Fruit fly (Drosophila melanogaster) whole organism, embryonic: ENCODE data around the gene Mco4.
A peak's percentile ranks its signal among the peaks of the same experiment; 100 is the strongest.

Experiments used
- Awh ChIP-seq: fragments of 200-800 bp; sonication (Bioruptor generic); IDR thresholded peaks from 2 replicates; pipeline ENCODE4, ENCODE4 v1.3.6; 2022; ENCODE audit warnings: missing biosample characterization, missing genetic modification characterization
- CG1024 ChIP-seq: fragments of 200-800 bp; sonication (Bioruptor generic); IDR thresholded peaks from 2 replicates; pipeline ENCODE4 v1.3.6; 2022; ENCODE audit warnings: missing biosample characterization, missing genetic modification characterization
- CG11247 ChIP-seq: fragments of 200-800 bp; sonication (Bioruptor generic); IDR thresholded peaks from 2 replicates; pipeline ENCODE4 v1.3.6; 2022; ENCODE audit warnings: missing biosample characterization, missing genetic modification characterization
- CG11456 ChIP-seq: fragments of 200-800 bp; sonication (Bioruptor generic); IDR thresholded peaks from 3 replicates; pipeline ENCODE4 v1.3.6; 2022; ENCODE audit warnings: missing biosample characterization, missing genetic modification characterization
- CG12299 ChIP-seq: fragments of 200-800 bp; sonication (Bioruptor generic); optimal IDR thresholded peaks from 2 replicates; lab custom pipeline; 2018; ENCODE audit warnings: missing biosample characterization, mild to moderate bottlenecking, missing genetic modification characterization
- CG12744 ChIP-seq: fragments of 200-800 bp; sonication (Bioruptor generic); optimal IDR thresholded peaks from 2 replicates; lab custom pipeline; 2016; ENCODE audit warnings: missing biosample characterization, missing genetic modification characterization
- CG13123 ChIP-seq: fragments of 200-800 bp; sonication (Bioruptor generic); optimal IDR thresholded peaks from 2 replicates; lab custom pipeline; 2016; ENCODE audit warnings: missing biosample characterization, missing genetic modification characterization
- CG14050 ChIP-seq: fragments of 200-800 bp; sonication (Bioruptor generic); IDR thresholded peaks from 3 replicates; pipeline ENCODE4 v1.3.6; 2022; ENCODE audit warnings: missing biosample characterization, missing genetic modification characterization
- CG15479 ChIP-seq: fragments of 200-800 bp; sonication (Bioruptor generic); optimal IDR thresholded peaks from 3 replicates; lab custom pipeline; 2019; ENCODE audit warnings: missing biosample characterization, mild to moderate bottlenecking, missing genetic modification characterization, moderate library complexity
- CG15601 ChIP-seq: fragments of 200-800 bp; sonication (Bioruptor generic); optimal IDR thresholded peaks from 3 replicates; lab custom pipeline; 2019; ENCODE audit warnings: missing biosample characterization, mild to moderate bottlenecking, missing genetic modification characterization, moderate library complexity
- CG31224 ChIP-seq: fragments of 200-800 bp; sonication (Bioruptor generic); IDR thresholded peaks from 2 replicates; pipeline ENCODE4 v1.3.6; 2022; ENCODE audit warnings: missing biosample characterization, missing genetic modification characterization
- CG3847 ChIP-seq: fragments of 200-800 bp; sonication (Bioruptor generic); IDR thresholded peaks from 2 replicates; pipeline ENCODE4 v1.3.6; 2022; ENCODE audit warnings: missing biosample characterization, missing genetic modification characterization
- CG4854 ChIP-seq: fragments of 200-800 bp; sonication (Bioruptor generic); optimal IDR thresholded peaks from 2 replicates; lab custom pipeline; 2016; ENCODE audit warnings: missing biosample characterization, missing genetic modification characterization, inconsistent platforms
- CG9932 ChIP-seq: fragments of 200-800 bp; sonication (Bioruptor generic); IDR thresholded peaks from 2 replicates; pipeline ENCODE4 v1.3.6; 2022; ENCODE audit warnings: missing biosample characterization, missing genetic modification characterization
- D19B ChIP-seq: fragments of 200-800 bp; sonication (Bioruptor generic); optimal IDR thresholded peaks from 2 replicates; lab custom pipeline; 2017; ENCODE audit warnings: missing biosample characterization, mild to moderate bottlenecking, missing genetic modification characterization
- Dip2 ChIP-seq: fragments of 200-800 bp; sonication (Bioruptor generic); IDR thresholded peaks from 2 replicates; pipeline ENCODE4 v1.3.6; 2022; ENCODE audit warnings: missing biosample characterization, missing genetic modification characterization
- Dref ChIP-seq: fragments of 200-800 bp; sonication (Bioruptor generic); IDR thresholded peaks from 2 replicates; pipeline ENCODE4 v1.3.6; 2022; ENCODE audit warnings: missing biosample characterization, missing genetic modification characterization
- GATAe ChIP-seq: fragments of 200-800 bp; sonication (Bioruptor generic); conservative IDR thresholded peaks from 2 replicates; pipeline ENCODE4 v1.3.6; 2022; ENCODE audit warnings: missing biosample characterization, missing genetic modification characterization
- Gsc ChIP-seq: fragments of 200-800 bp; sonication (Bioruptor generic); IDR thresholded peaks from 2 replicates; pipeline ENCODE4 v1.3.6; 2022; ENCODE audit warnings: missing biosample characterization, missing genetic modification characterization
- H2.0 ChIP-seq: fragments of 200-800 bp; sonication (Bioruptor generic); IDR thresholded peaks from 2 replicates; pipeline ENCODE4 v1.3.6; 2022; ENCODE audit warnings: missing biosample characterization, missing genetic modification characterization
- Hey ChIP-seq: fragments of 200-800 bp; sonication (Bioruptor generic); optimal IDR thresholded peaks from 3 replicates; lab custom pipeline; 2018; ENCODE audit warnings: missing biosample characterization, mild to moderate bottlenecking, missing genetic modification characterization
- Hr39 ChIP-seq: fragments of >200 bp; optimal IDR thresholded peaks from 2 replicates; lab custom pipeline; 2017
- Med ChIP-seq: fragments of 200-800 bp; sonication (Bioruptor generic); peaks from one replicate; lab custom pipeline; 2016; ENCODE audit warnings: missing biosample characterization, missing genetic modification characterization, mild to moderate bottlenecking, inconsistent platforms, moderate library complexity
- Meics ChIP-seq: fragments of 200-800 bp; sonication (Bioruptor generic); optimal IDR thresholded peaks from 2 replicates; lab custom pipeline; 2017; ENCODE audit warnings: missing biosample characterization, mild to moderate bottlenecking, missing genetic modification characterization
- Pdp1 ChIP-seq, 2 experiments: fragments of 200-800 bp; sonication (Bioruptor generic); optimal IDR thresholded peaks; 3 replicates each; lab custom pipeline; 2016; ENCODE audit warnings: missing biosample characterization in 2 of 2, missing genetic modification characterization in 2 of 2, mild to moderate bottlenecking in 1 of 2, moderate library complexity in 1 of 2
- Scr ChIP-seq: fragments of 200-800 bp; sonication (Bioruptor generic); IDR thresholded peaks from 2 replicates; pipeline ENCODE4 v1.3.6; 2022; ENCODE audit warnings: missing biosample characterization, missing genetic modification characterization; ENCODE audit not compliant: partially characterized antibody
- Trl ChIP-seq, 3 experiments: fragments of >200 bp in 2 of 3; fragments of 200-800 bp in 1 of 3; sonication (Bioruptor generic) in 1 of 3; optimal IDR thresholded peaks; 2 replicates in 1 of 3; 3 replicates in 2 of 3; lab custom pipeline; 2016 to 2017; ENCODE audit warnings: missing biosample characterization in 1 of 3, missing genetic modification characterization in 1 of 3
- Vsx1 ChIP-seq: fragments of 200-800 bp; sonication (Bioruptor generic); optimal IDR thresholded peaks from 2 replicates; lab custom pipeline; 2017; ENCODE audit warnings: missing biosample characterization, mild to moderate bottlenecking, missing genetic modification characterization, missing genetic modification reagents
- Xrp1 ChIP-seq: fragments of 200-800 bp; sonication (Bioruptor generic); IDR thresholded peaks from 2 replicates; pipeline ENCODE4 v1.3.6; 2022; ENCODE audit warnings: missing biosample characterization, missing genetic modification characterization
- amos ChIP-seq: fragments of 200-800 bp; sonication (Bioruptor generic); IDR thresholded peaks from 2 replicates; pipeline ENCODE4 v1.3.6; 2022; ENCODE audit warnings: missing biosample characterization, missing genetic modification characterization; ENCODE audit not compliant: partially characterized antibody
- bowl ChIP-seq: fragments of 200-800 bp; sonication (Bioruptor generic); IDR thresholded peaks from 2 replicates; pipeline ENCODE4 v1.3.6; 2022; ENCODE audit warnings: missing biosample characterization, missing genetic modification characterization
- chif ChIP-seq, 2 experiments: fragments of 200-800 bp; sonication (Bioruptor generic); optimal IDR thresholded peaks; 3 replicates each; lab custom pipeline; 2016; ENCODE audit warnings: missing biosample characterization in 2 of 2, missing genetic modification characterization in 2 of 2
- corto ChIP-seq: fragments of 200-800 bp; sonication (Bioruptor generic); optimal IDR thresholded peaks from 2 replicates; lab custom pipeline; 2016; ENCODE audit warnings: missing biosample characterization, mild to moderate bottlenecking, missing genetic modification characterization, moderate library complexity
- dmrt11E ChIP-seq: fragments of 200-800 bp; sonication (Bioruptor generic); optimal IDR thresholded peaks from 3 replicates; lab custom pipeline; 2018; ENCODE audit warnings: missing biosample characterization, mild to moderate bottlenecking, missing genetic modification characterization, moderate library complexity
- exex ChIP-seq: fragments of 200-800 bp; sonication (Bioruptor generic); optimal IDR thresholded peaks from 4 replicates; lab custom pipeline; 2018; ENCODE audit warnings: missing biosample characterization, mild to moderate bottlenecking, missing genetic modification characterization, moderate library complexity
- eyg ChIP-seq: fragments of 200-800 bp; sonication (Bioruptor generic); optimal IDR thresholded peaks from 3 replicates; lab custom pipeline; 2016; ENCODE audit warnings: missing biosample characterization, missing genetic modification characterization
- fd64A ChIP-seq: fragments of 200-800 bp; sonication (Bioruptor generic); optimal IDR thresholded peaks from 3 replicates; lab custom pipeline; 2018; ENCODE audit warnings: missing biosample characterization, mild to moderate bottlenecking, missing genetic modification characterization
- ham ChIP-seq: fragments of 200-800 bp; sonication (Bioruptor generic); IDR thresholded peaks from 2 replicates; pipeline ENCODE4 v1.3.6; 2022; ENCODE audit warnings: missing biosample characterization, missing genetic modification characterization
- lilli ChIP-seq: fragments of 200-800 bp; sonication (Bioruptor generic); optimal IDR thresholded peaks from 3 replicates; lab custom pipeline; 2016; ENCODE audit warnings: missing biosample characterization, missing genetic modification characterization
- org-1 ChIP-seq: fragments of 200-800 bp; sonication (Bioruptor generic); optimal IDR thresholded peaks from 2 replicates; lab custom pipeline; 2017; ENCODE audit warnings: missing biosample characterization, missing genetic modification characterization
- pho ChIP-seq: fragments of 200-800 bp; sonication (Bioruptor generic); optimal IDR thresholded peaks from 2 replicates; lab custom pipeline; 2016; ENCODE audit warnings: missing biosample characterization, missing genetic modification characterization
- phol ChIP-seq: fragments of 200-800 bp; sonication (Bioruptor generic); optimal IDR thresholded peaks from 3 replicates; lab custom pipeline; 2018; ENCODE audit warnings: missing biosample characterization, mild to moderate bottlenecking, missing genetic modification characterization, moderate library complexity
- pros ChIP-seq: fragments of 200-800 bp; sonication (Bioruptor generic); optimal IDR thresholded peaks from 3 replicates; lab custom pipeline; 2019; ENCODE audit warnings: missing biosample characterization, mild to moderate bottlenecking, missing genetic modification characterization, moderate library complexity
- sd ChIP-seq: fragments of 200-800 bp; sonication (Bioruptor generic); optimal IDR thresholded peaks from 3 replicates; lab custom pipeline; 2018; ENCODE audit warnings: missing biosample characterization, mild to moderate bottlenecking, missing genetic modification characterization, moderate library complexity
- slou ChIP-seq: fragments of 200-800 bp; sonication (Bioruptor generic); optimal IDR thresholded peaks from 3 replicates; lab custom pipeline; 2016; ENCODE audit warnings: missing biosample characterization, missing genetic modification characterization
- sna ChIP-seq: fragments of 200-800 bp; sonication (Bioruptor generic); IDR thresholded peaks from 2 replicates; pipeline ENCODE4 v1.3.6; 2022; ENCODE audit warnings: missing biosample characterization, missing genetic modification characterization; ENCODE audit not compliant: partially characterized antibody
- sqz ChIP-seq: fragments of 200-800 bp; sonication (Bioruptor generic); optimal IDR thresholded peaks from 3 replicates; lab custom pipeline; 2018; ENCODE audit warnings: missing biosample characterization, mild to moderate bottlenecking, missing genetic modification characterization
- tup ChIP-seq: fragments of 200-800 bp; sonication (Bioruptor generic); optimal IDR thresholded peaks from 2 replicates; lab custom pipeline; 2016; ENCODE audit warnings: missing biosample characterization, mild to moderate bottlenecking, missing genetic modification characterization, moderate library complexity

Mco4 gene

dm6 chrX:17881138-17882121 lies 25.5 kb upstream of the Mco4 start (continued):
- peak; percentile 46; the same call in 1 of the 2 replicates for TF ChIP-seq CG31224 (GFP tag; lab: Robert Waterston, UW)
- peak; percentile 75 for TF ChIP-seq sd (tag; lab: Kevin White, UChicago)
- TF ChIP-seq GATAe = no peak
- TF ChIP-seq fd64A (GFP tag; lab: Kevin White, UChicago) = no peak
- TF ChIP-seq dmrt11E (tag; lab: Kevin White, UChicago) = no peak
- peak; percentile 44 for TF ChIP-seq CG3847
- peak; percentile 82 for TF ChIP-seq CG9932 (GFP tag; lab: Robert Waterston, UW)
- no peak for TF ChIP-seq Hey
- peak; percentile 97 for TF ChIP-seq Med
- no peak for TF ChIP-seq eyg (GFP tag; lab: Kevin White, UChicago)
- TF ChIP-seq Hr39 (lab: Kevin White, UChicago) = no peak
- no peak for TF ChIP-seq amos
- TF ChIP-seq lilli (GFP tag; lab: Kevin White, UChicago) = peak; percentile 82
- TF ChIP-seq CG11247 = peak; percentile 44; the same call in 1 of the 2 replicates
- no peak for TF ChIP-seq sna (GFP tag; lab: Robert Waterston, UW)
- TF ChIP-seq bowl (GFP tag; lab: Robert Waterston, UW) = no peak
- peak; percentile 51 for TF ChIP-seq phol (tag; lab: Kevin White, UChicago)
- TF ChIP-seq Dip2 (GFP tag; lab: Robert Waterston, UW) = no peak
- TF ChIP-seq org-1 (GFP tag; lab: Kevin White, UChicago) = no peak
- no peak for TF ChIP-seq CG13123 (GFP tag; lab: Kevin White, UChicago)
- 0 out of 2 replicates have a peak, but pooled peaks have one; percentile 38 for TF ChIP-seq ham
- TF ChIP-seq Xrp1 (GFP tag; lab: Robert Waterston, UW) = no peak
- TF ChIP-seq sqz (GFP tag; lab: Kevin White, UChicago) = no peak
- TF ChIP-seq CG11456 (GFP tag; lab: Robert Waterston, UW) = 0 out of 3 replicates have a peak, but pooled peaks have one; percentile 67
- TF ChIP-seq slou (GFP tag; lab: Kevin White, UChicago) = no peak
- TF ChIP-seq tup (GFP tag; lab: Kevin White, UChicago) = no peak
- no peak for TF ChIP-seq Vsx1
- TF ChIP-seq CG15479 (GFP tag; lab: Kevin White, UChicago) = no peak
- TF ChIP-seq Scr (GFP tag; lab: Robert Waterston, UW) = no peak
- TF ChIP-seq corto (GFP tag; lab: Kevin White, UChicago) = no peak
- no peak for TF ChIP-seq Awh (GFP tag; lab: Robert Waterston, UW)
- no peak for TF ChIP-seq CG12299
- peak in 1 of 2 experiments; percentile 15 for TF ChIP-seq chif (GFP tag; optimal IDR thresholded peaks at IDR 0.05; lab: Kevin White, UChicago)
- TF ChIP-seq pros (GFP tag; lab: Kevin White, UChicago) = no peak
- TF ChIP-seq Trl (optimal IDR thresholded peaks at IDR 0.05; lab: Kevin White, UChicago) = peak; percentile 19 to 32
- TF ChIP-seq Trl (GFP tag; optimal IDR thresholded peaks at IDR 0.05; lab: Kevin White, UChicago) = no peak
- peak; percentile 71 for TF ChIP-seq pho
- peak; percentile 31 to 39 for TF ChIP-seq Pdp1 (GFP tag; optimal IDR thresholded peaks at IDR 0.05; lab: Kevin White, UChicago)
- TF ChIP-seq D19B (GFP tag; lab: Kevin White, UChicago) = peak; percentile 48
- no peak for TF ChIP-seq CG4854 (GFP tag; lab: Kevin White, UChicago)
- TF ChIP-seq CG15601 (tag; lab: Kevin White, UChicago) = no peak
- peak; percentile 48; the same call in 2 of the 3 replicates for TF ChIP-seq CG14050 (GFP tag; lab: Robert Waterston, UW)
- TF ChIP-seq Meics (GFP tag; lab: Kevin White, UChicago) = peak; percentile 61
- peak; percentile 25; the same call in 1 of the 2 replicates for TF ChIP-seq Dref (GFP tag; lab: Robert Waterston, UW)
- no peak for TF ChIP-seq CG1024
- TF ChIP-seq CG12744 (GFP tag; lab: Kevin White, UChicago) = no peak
- TF ChIP-seq exex (tag; lab: Kevin White, UChicago) = no peak
- no peak for TF ChIP-seq Gsc (GFP tag; lab: Robert Waterston, UW)
- TF ChIP-seq H2.0 = 0 out of 2 replicates have a peak, but pooled peaks have one; percentile 34
